Fruit fly (Drosophila melanogaster): ENCODE data around the gene CG4020.

dm6 chrX:5868795-5869194 is 36.8 kb upstream of the CG4020 start, which contains the start of gene CG15764:
- TF ChIP-seq h (optimal IDR thresholded peaks at IDR 0.05) (no peak), psq (optimal IDR thresholded peaks at IDR 0.05) (no peak), Sin3A (optimal IDR thresholded peaks at IDR 0.05) (no peak), Myc (optimal IDR thresholded peaks at IDR 0.05) (no peak), ttk (optimal IDR thresholded peaks at IDR 0.05) (no peak), insv (optimal IDR thresholded peaks at IDR 0.05) (no peak)
